Fruit fly (Drosophila melanogaster) whole organism, embryonic: Measurements from ENCODE around the gene CG10413.
A peak's percentile ranks its signal among the peaks of the same experiment; 100 is the strongest.

Experiments
- Asciz ChIP-seq: fragments of 200-800 bp; sonication (Bioruptor generic); optimal IDR thresholded peaks from 2 replicates; lab custom pipeline; 2017; ENCODE audit warnings: missing biosample characterization, mild to moderate bottlenecking, missing genetic modification characterization, missing genetic modification reagents
- CG10366 ChIP-seq: fragments of 200-800 bp; sonication (Bioruptor generic); IDR thresholded peaks from 2 replicates; pipeline ENCODE4 v1.3.6; 2022; ENCODE audit warnings: missing biosample characterization, missing genetic modification characterization
- CG12219 ChIP-seq: fragments of 200-800 bp; sonication (Bioruptor generic); optimal IDR thresholded peaks from 3 replicates; lab custom pipeline; 2018; ENCODE audit warnings: missing biosample characterization, mild to moderate bottlenecking, missing genetic modification characterization
- CG12391 ChIP-seq: fragments of 200-800 bp; sonication (Bioruptor generic); optimal IDR thresholded peaks from 3 replicates; lab custom pipeline; 2018; ENCODE audit warnings: missing biosample characterization, mild to moderate bottlenecking, missing genetic modification characterization, moderate library complexity
- CG15011 ChIP-seq: fragments of 200-800 bp; sonication (Bioruptor generic); optimal IDR thresholded peaks from 3 replicates; lab custom pipeline; 2018; ENCODE audit warnings: missing biosample characterization, mild to moderate bottlenecking, missing genetic modification characterization
- CG32767 ChIP-seq: fragments of 200-800 bp; sonication (Bioruptor generic); IDR thresholded peaks from 2 replicates; pipeline ENCODE4 v1.3.6; 2022; ENCODE audit warnings: missing biosample characterization, missing genetic modification characterization
- CG33557 ChIP-seq: fragments of 200-800 bp; sonication (Bioruptor generic); optimal IDR thresholded peaks from 2 replicates; lab custom pipeline; 2019; ENCODE audit warnings: missing biosample characterization, mild to moderate bottlenecking, missing genetic modification characterization, moderate library complexity
- CG3838 ChIP-seq: fragments of 200-800 bp; sonication (Bioruptor generic); optimal IDR thresholded peaks from 3 replicates; lab custom pipeline; 2016; ENCODE audit warnings: missing biosample characterization, missing genetic modification characterization
- CG4820 ChIP-seq: fragments of 200-800 bp; sonication (Bioruptor generic); optimal IDR thresholded peaks from 3 replicates; lab custom pipeline; 2016; ENCODE audit warnings: missing biosample characterization, missing genetic modification characterization
- CG5245 ChIP-seq: fragments of 200-800 bp; sonication (Bioruptor generic); optimal IDR thresholded peaks from 3 replicates; lab custom pipeline; 2016; ENCODE audit warnings: missing biosample characterization, missing genetic modification characterization
- CG6765 ChIP-seq: fragments of 200-800 bp; sonication (Bioruptor generic); optimal IDR thresholded peaks from 3 replicates; lab custom pipeline; 2017; ENCODE audit warnings: missing biosample characterization, mild to moderate bottlenecking, missing genetic modification characterization
- CG7271 ChIP-seq: fragments of 200-800 bp; sonication (Bioruptor generic); optimal IDR thresholded peaks from 2 replicates; lab custom pipeline; 2018; ENCODE audit warnings: missing biosample characterization, mild to moderate bottlenecking, missing genetic modification characterization, moderate library complexity
- CG7839 ChIP-seq: fragments of 200-800 bp; sonication (Bioruptor generic); optimal IDR thresholded peaks from 3 replicates; lab custom pipeline; 2018; ENCODE audit warnings: missing biosample characterization, mild to moderate bottlenecking, missing genetic modification characterization, moderate library complexity
- CG9817 ChIP-seq: fragments of 200-800 bp; sonication (Bioruptor generic); optimal IDR thresholded peaks from 2 replicates; lab custom pipeline; 2018; ENCODE audit warnings: missing biosample characterization, mild to moderate bottlenecking, missing genetic modification characterization, moderate library complexity
- CTCF ChIP-seq: fragments of 200-800 bp; sonication (Bioruptor generic); optimal IDR thresholded peaks from 2 replicates; lab custom pipeline; 2017; ENCODE audit warnings: missing biosample characterization, mild to moderate bottlenecking, missing genetic modification characterization, moderate library complexity
- Dek ChIP-seq: fragments of 200-800 bp; sonication (Bioruptor generic); optimal IDR thresholded peaks from 3 replicates; lab custom pipeline; 2019; ENCODE audit warnings: missing biosample characterization, mild to moderate bottlenecking, missing genetic modification characterization, moderate library complexity
- Dp ChIP-seq: fragments of 200-800 bp; sonication (Bioruptor generic); optimal IDR thresholded peaks from 2 replicates; lab custom pipeline; 2018; ENCODE audit warnings: missing biosample characterization, mild to moderate bottlenecking, missing genetic modification characterization, moderate library complexity
- Dref ChIP-seq: fragments of 200-800 bp; sonication (Bioruptor generic); IDR thresholded peaks from 2 replicates; pipeline ENCODE4 v1.3.6; 2022; ENCODE audit warnings: missing biosample characterization, missing genetic modification characterization
- Drgx ChIP-seq: fragments of 200-800 bp; sonication (Bioruptor generic); IDR thresholded peaks from 2 replicates; pipeline ENCODE4 v1.3.6; 2022; ENCODE audit warnings: missing biosample characterization, missing genetic modification characterization
- MESR4 ChIP-seq: fragments of 200-800 bp; sonication (Bioruptor generic); optimal IDR thresholded peaks from 2 replicates; lab custom pipeline; 2018; ENCODE audit warnings: missing biosample characterization, mild to moderate bottlenecking, missing genetic modification characterization, moderate library complexity
- Mad ChIP-seq: fragments of 200-800 bp; sonication (Bioruptor generic); optimal IDR thresholded peaks from 2 replicates; lab custom pipeline; 2016; ENCODE audit warnings: missing biosample characterization, missing genetic modification characterization
- Med ChIP-seq: fragments of 200-800 bp; sonication (Bioruptor generic); peaks from one replicate; lab custom pipeline; 2016; ENCODE audit warnings: missing biosample characterization, missing genetic modification characterization, mild to moderate bottlenecking, inconsistent platforms, moderate library complexity
- NfI ChIP-seq: fragments of 200-800 bp; sonication (Bioruptor generic); optimal IDR thresholded peaks from 3 replicates; lab custom pipeline; 2018; ENCODE audit warnings: missing biosample characterization, mild to moderate bottlenecking, missing genetic modification characterization, moderate library complexity
- PHDP ChIP-seq: fragments of 200-800 bp; sonication (Bioruptor generic); optimal IDR thresholded peaks from 3 replicates; lab custom pipeline; 2018; ENCODE audit warnings: missing biosample characterization, mild to moderate bottlenecking, missing genetic modification characterization, moderate library complexity
- Ssrp ChIP-seq: fragments of 200-800 bp; sonication (Bioruptor generic); optimal IDR thresholded peaks from 2 replicates; lab custom pipeline; 2018; ENCODE audit warnings: missing biosample characterization, mild to moderate bottlenecking, missing genetic modification characterization, moderate library complexity
- amos ChIP-seq: fragments of 200-800 bp; sonication (Bioruptor generic); IDR thresholded peaks from 2 replicates; pipeline ENCODE4 v1.3.6; 2022; ENCODE audit warnings: missing biosample characterization, missing genetic modification characterization; ENCODE audit not compliant: partially characterized antibody
- az2 ChIP-seq: fragments of 200-800 bp; sonication (Bioruptor generic); optimal IDR thresholded peaks from 3 replicates; lab custom pipeline; 2016; ENCODE audit warnings: missing biosample characterization, missing genetic modification characterization
- dimm ChIP-seq: fragments of 200-800 bp; sonication (Bioruptor generic); IDR thresholded peaks from 2 replicates; pipeline ENCODE4 v1.3.6; 2022; ENCODE audit warnings: missing biosample characterization, missing genetic modification characterization
- dm ChIP-seq: fragments of 200-800 bp; sonication (Bioruptor generic); optimal IDR thresholded peaks from 3 replicates; lab custom pipeline; 2016; ENCODE audit warnings: missing biosample characterization, missing genetic modification characterization
- inv ChIP-seq: fragments of 200-800 bp; sonication (Bioruptor generic); IDR thresholded peaks from 2 replicates; pipeline ENCODE4 v1.3.6; 2022; ENCODE audit warnings: missing biosample characterization, missing genetic modification characterization; ENCODE audit not compliant: partially characterized antibody
- lbe ChIP-seq: fragments of 200-800 bp; sonication (Bioruptor generic); optimal IDR thresholded peaks from 2 replicates; lab custom pipeline; 2016; ENCODE audit warnings: missing biosample characterization, mild to moderate bottlenecking, missing genetic modification characterization
- lmd ChIP-seq: fragments of 200-800 bp; sonication (Bioruptor generic); IDR thresholded peaks from 2 replicates; pipeline ENCODE4 v1.3.6; 2022; ENCODE audit warnings: missing biosample characterization, missing genetic modification characterization
- lola ChIP-seq, 3 experiments: fragments of >200 bp in 2 of 3; fragments of 200-800 bp in 1 of 3; sonication (Bioruptor generic) in 1 of 3; optimal IDR thresholded peaks; 2 replicates each; lab custom pipeline; 2017 to 2019; ENCODE audit warnings: missing biosample characterization in 3 of 3, missing genetic modification characterization in 3 of 3, mild to moderate bottlenecking in 1 of 3, moderate library complexity in 1 of 3
- lov ChIP-seq, 2 experiments: fragments of 200-800 bp in 1 of 2; fragments of >200 bp in 1 of 2; sonication (Bioruptor generic) in 1 of 2; IDR thresholded peaks in 1 of 2; optimal IDR thresholded peaks in 1 of 2; 2 replicates in 1 of 2; 3 replicates in 1 of 2; pipeline versions ENCODE4 v1.3.6 to Lab custom; 2017 to 2022; ENCODE audit warnings: missing biosample characterization in 1 of 2, missing genetic modification characterization in 1 of 2
- maf-S ChIP-seq: fragments of 200-800 bp; sonication (Bioruptor generic); optimal IDR thresholded peaks from 2 replicates; lab custom pipeline; 2016; ENCODE audit warnings: missing biosample characterization, missing genetic modification characterization
- sens ChIP-seq: fragments of 200-800 bp; sonication (Bioruptor generic); peaks from one replicate; lab custom pipeline; 2016; ENCODE audit warnings: missing biosample characterization, missing genetic modification characterization
- sr ChIP-seq: fragments of 200-800 bp; sonication (Bioruptor generic); IDR thresholded peaks from 3 replicates; pipeline ENCODE4 v1.3.6; 2022; ENCODE audit warnings: missing biosample characterization, missing genetic modification characterization
- tio ChIP-seq: fragments of 200-800 bp; sonication (Bioruptor generic); optimal IDR thresholded peaks from 2 replicates; lab custom pipeline; 2017; ENCODE audit warnings: missing biosample characterization, missing genetic modification characterization, inconsistent platforms
- zfh1 ChIP-seq: fragments of 200-800 bp; sonication (Bioruptor generic); IDR thresholded peaks from 3 replicates; pipeline ENCODE4 v1.3.6; 2022; ENCODE audit warnings: missing biosample characterization, missing genetic modification characterization
- zfh2 ChIP-seq: fragments of 200-800 bp; sonication (Bioruptor generic); optimal IDR thresholded peaks from 2 replicates; lab custom pipeline; 2016; ENCODE audit warnings: missing biosample characterization, missing genetic modification characterization

Gene CG10413

dm6 chr2L:18647857-18648652 is 43.0 kb upstream of the CG10413 start (continued):
- no peak for TF ChIP-seq amos (GFP tag; lab: Robert Waterston, UW)
- TF ChIP-seq lola (GFP tag; optimal IDR thresholded peaks at IDR 0.05; lab: Kevin White, UChicago): peak in 1 of 3 experiments; percentile 66
- no peak for TF ChIP-seq lov (optimal IDR thresholded peaks at IDR 0.05; lab: Kevin White, UChicago)
- no peak for TF ChIP-seq lov (GFP tag; IDR thresholded peaks at IDR 0.05; lab: Robert Waterston, UW)
- no peak for TF ChIP-seq CG3838
- TF ChIP-seq zfh1: peak; percentile 53; the same call in 1 of the 3 replicates
- no peak for TF ChIP-seq Dref (GFP tag; lab: Robert Waterston, UW)
- TF ChIP-seq lmd (GFP tag; lab: Robert Waterston, UW): 0 out of 2 replicates have a peak, but pooled peaks have one; percentile 31
- 0 out of 2 replicates have a peak, but pooled peaks have one; percentile 4 for TF ChIP-seq dimm (GFP tag; lab: Robert Waterston, UW)
- TF ChIP-seq CG10366 (GFP tag; lab: Robert Waterston, UW): peak; percentile 22; the same call in 1 of the 2 replicates
- no peak for TF ChIP-seq zfh2 (GFP tag; lab: Kevin White, UChicago)
- peak; percentile 56 for TF ChIP-seq PHDP (tag; lab: Kevin White, UChicago)
- peak; percentile 16 for TF ChIP-seq dm (GFP tag; lab: Kevin White, UChicago)
- no peak for TF ChIP-seq CG5245 (GFP tag; lab: Kevin White, UChicago)
- TF ChIP-seq CG12219 (GFP tag; lab: Kevin White, UChicago): peak; percentile 3
- TF ChIP-seq Med (GFP tag; lab: Kevin White, UChicago): peak; percentile 44
- peak; percentile 36 for TF ChIP-seq tio
- TF ChIP-seq CTCF: no peak
- TF ChIP-seq CG33557: peak; percentile 20
- peak; percentile 62 for TF ChIP-seq Ssrp
- TF ChIP-seq CG7839 (tag; lab: Kevin White, UChicago): peak; percentile 35
- peak; percentile 57 for TF ChIP-seq CG12391 (tag; lab: Kevin White, UChicago)
- TF ChIP-seq inv: no peak
- TF ChIP-seq sr (GFP tag; lab: Robert Waterston, UW): no peak

dm6 chr2L:18645468-18645867 is 40.4 kb upstream of the CG10413 start:
- TF ChIP-seq MESR4 (GFP tag; lab: Kevin White, UChicago) (no peak), CG7271 (tag; lab: Kevin White, UChicago) (no peak), Dp (GFP tag; lab: Kevin White, UChicago) (no peak), CG6765 (GFP tag; lab: Kevin White, UChicago) (no peak), maf-S (GFP tag; lab: Kevin White, UChicago) (no peak), Mad (no peak), CG4820 (no peak), Med (GFP tag; lab: Kevin White, UChicago) (peak; percentile 32), Drgx (GFP tag; lab: Robert Waterston, UW) (peak; percentile 61), NfI (GFP tag; lab: Kevin White, UChicago) (no peak), CG32767 (GFP tag; lab: Robert Waterston, UW) (no peak), sens (GFP tag; lab: Kevin White, UChicago) (peak; percentile 42), lbe (GFP tag; lab: Kevin White, UChicago) (peak; percentile 2), CG9817 (tag; lab: Kevin White, UChicago) (no peak), Dek (tag; lab: Kevin White, UChicago) (no peak), Asciz (no peak), CG15011 (no peak), az2 (GFP tag; lab: Kevin White, UChicago) (no peak)
